Worm (Caenorhabditis elegans) whole organism, L2 larva: ENCODE measurements around the gene dsl-5.

ENCODE experiments used
- C34F6.9 ChIP-seq: fragments of 150-350 bp; optimal IDR thresholded peaks from 2 replicates; lab custom pipeline; 2014; ENCODE audit warnings: missing biosample characterization, missing genetic modification characterization
- Y55F3AM.14 ChIP-seq: fragments of 200-800 bp; sonication (Bioruptor generic); optimal IDR thresholded peaks from 2 replicates; lab custom pipeline; 2018; ENCODE audit warnings: mild to moderate bottlenecking, missing genetic modification characterization, missing compliant biosample characterization
- alr-1 ChIP-seq: fragments of 150-350 bp; optimal IDR thresholded peaks from 2 replicates; lab custom pipeline; 2014; ENCODE audit warnings: missing biosample characterization, missing genetic modification characterization
- aly-2 ChIP-seq: fragments of 150-350 bp; optimal IDR thresholded peaks from 2 replicates; lab custom pipeline; 2014; ENCODE audit warnings: missing biosample characterization, missing genetic modification characterization
- ama-1 ChIP-seq: fragments of 150-350 bp; optimal IDR thresholded peaks from 2 replicates; lab custom pipeline; 2018; ENCODE audit warnings: inconsistent platforms
- blmp-1 ChIP-seq: sonication (generic microtip); optimal IDR thresholded peaks from 2 replicates; lab custom pipeline; 2017; ENCODE audit warnings: missing genetic modification characterization, mild to moderate bottlenecking, missing compliant biosample characterization, antibody characterized with exemption, moderate library complexity; ENCODE audit not compliant: insufficient read depth
- ceh-82 ChIP-seq: fragments of 150-350 bp; optimal IDR thresholded peaks from 2 replicates; lab custom pipeline; 2014; ENCODE audit warnings: missing biosample characterization, missing genetic modification characterization
- dmd-4 ChIP-seq: sonication (generic microtip); optimal IDR thresholded peaks from 2 replicates; lab custom pipeline; 2017; ENCODE audit warnings: missing biosample characterization, missing genetic modification characterization
- egl-27 ChIP-seq: sonication (generic microtip); optimal IDR thresholded peaks from 3 replicates; lab custom pipeline; 2017; ENCODE audit warnings: missing biosample characterization, missing genetic modification reagents, missing genetic modification characterization
- elt-1 ChIP-seq: fragments of 150-350 bp; optimal IDR thresholded peaks from 2 replicates; lab custom pipeline; 2014; ENCODE audit warnings: missing biosample characterization, missing genetic modification characterization
- elt-3 ChIP-seq: sonication (generic microtip); optimal IDR thresholded peaks from 2 replicates; lab custom pipeline; 2017; ENCODE audit warnings: missing biosample characterization, missing genetic modification characterization
- fos-1 ChIP-seq: fragments of 150-350 bp; optimal IDR thresholded peaks from 2 replicates; lab custom pipeline; 2014; ENCODE audit warnings: missing biosample characterization, missing genetic modification characterization
- gmeb-1 ChIP-seq: fragments of 150-350 bp; optimal IDR thresholded peaks from 2 replicates; lab custom pipeline; 2014; ENCODE audit warnings: missing biosample characterization, missing genetic modification characterization
- lsy-2 ChIP-seq, 2 experiments: fragments of 150-350 bp in 1 of 2; sonication (generic microtip) in 1 of 2; optimal IDR thresholded peaks; 2 replicates each; lab custom pipeline; 2014 to 2017; ENCODE audit warnings: missing biosample characterization in 2 of 2, missing genetic modification characterization in 2 of 2
- mab-5 ChIP-seq: fragments of 150-350 bp; optimal IDR thresholded peaks from 2 replicates; lab custom pipeline; 2014; ENCODE audit warnings: missing biosample characterization, missing genetic modification characterization
- mbf-1 ChIP-seq: sonication (generic microtip); optimal IDR thresholded peaks from 2 replicates; lab custom pipeline; 2017; ENCODE audit warnings: missing biosample characterization, missing genetic modification characterization
- nhr-10 ChIP-seq: sonication (generic microtip); optimal IDR thresholded peaks from 2 replicates; lab custom pipeline; 2017; ENCODE audit warnings: missing biosample characterization, missing genetic modification characterization
- nhr-11 ChIP-seq: fragments of 150-350 bp; optimal IDR thresholded peaks from 2 replicates; lab custom pipeline; 2014; ENCODE audit warnings: missing biosample characterization, missing genetic modification characterization
- nhr-129 ChIP-seq: fragments of 150-350 bp; optimal IDR thresholded peaks from 2 replicates; lab custom pipeline; 2014; ENCODE audit warnings: missing biosample characterization, missing genetic modification characterization
- nhr-21 ChIP-seq: fragments of 150-350 bp; optimal IDR thresholded peaks from 2 replicates; lab custom pipeline; 2014; ENCODE audit warnings: missing biosample characterization, missing genetic modification characterization
- nhr-23 ChIP-seq: fragments of 150-350 bp; optimal IDR thresholded peaks from 2 replicates; lab custom pipeline; 2014; ENCODE audit warnings: missing biosample characterization, missing genetic modification reagents, missing genetic modification characterization
- nhr-25 ChIP-seq: fragments of 150-350 bp; sonication (generic microtip); optimal IDR thresholded peaks from 3 replicates; lab custom pipeline; 2014; ENCODE audit warnings: missing biosample characterization, missing genetic modification characterization
- nhr-6 ChIP-seq: fragments of 150-350 bp; optimal IDR thresholded peaks from 2 replicates; lab custom pipeline; 2014; ENCODE audit warnings: missing biosample characterization, missing genetic modification characterization
- nhr-77 ChIP-seq: fragments of 150-350 bp; optimal IDR thresholded peaks from 2 replicates; lab custom pipeline; 2014; ENCODE audit warnings: missing biosample characterization, missing genetic modification characterization
- sem-4 ChIP-seq: fragments of 150-350 bp; optimal IDR thresholded peaks from 2 replicates; lab custom pipeline; 2014; ENCODE audit warnings: missing biosample characterization, missing genetic modification reagents, missing genetic modification characterization
- skn-1 ChIP-seq: sonication (generic microtip); optimal IDR thresholded peaks from 2 replicates; lab custom pipeline; 2017; ENCODE audit warnings: missing biosample characterization, missing genetic modification characterization
- sma-3 ChIP-seq: sonication (generic microtip); optimal IDR thresholded peaks from 2 replicates; lab custom pipeline; 2016; ENCODE audit warnings: missing genetic modification reagents, missing genetic modification characterization, missing compliant biosample characterization
- sma-9 ChIP-seq, 2 experiments: fragments of 150-350 bp in 1 of 2; sonication (generic microtip) in 1 of 2; optimal IDR thresholded peaks; 2 replicates each; lab custom pipeline; 2014 to 2016; ENCODE audit warnings: missing genetic modification characterization in 2 of 2, mild to moderate bottlenecking in 1 of 2, missing biosample characterization in 1 of 2, missing compliant biosample characterization in 1 of 2, missing genetic modification reagents in 1 of 2, moderate library complexity in 1 of 2
- snpc-4 ChIP-seq: fragments of 150-350 bp; optimal IDR thresholded peaks from 2 replicates; lab custom pipeline; 2014; ENCODE audit warnings: missing biosample characterization, missing genetic modification characterization
- unc-39 ChIP-seq: fragments of 150-350 bp; optimal IDR thresholded peaks from 2 replicates; lab custom pipeline; 2014; ENCODE audit warnings: missing biosample characterization, missing genetic modification characterization
- unc-55 ChIP-seq: fragments of 150-350 bp; sonication (generic microtip); optimal IDR thresholded peaks from 3 replicates; lab custom pipeline; 2014; ENCODE audit warnings: missing biosample characterization, missing genetic modification reagents, missing genetic modification characterization
- zag-1 ChIP-seq: fragments of 150-350 bp; optimal IDR thresholded peaks from 2 replicates; lab custom pipeline; 2014; ENCODE audit warnings: missing biosample characterization, missing genetic modification characterization
- ztf-1 ChIP-seq: fragments of 200-800 bp; sonication (Bioruptor generic); conservative IDR thresholded peaks from 2 replicates; pipeline ENCODE4 v1.3.6; 2022; ENCODE audit warnings: missing genetic modification characterization, missing compliant biosample characterization
- ztf-11 ChIP-seq: sonication (generic microtip); optimal IDR thresholded peaks from 2 replicates; lab custom pipeline; 2017; ENCODE audit warnings: missing biosample characterization, missing genetic modification characterization
- ztf-4 ChIP-seq: fragments of 150-350 bp; optimal IDR thresholded peaks from 2 replicates; lab custom pipeline; 2014; ENCODE audit warnings: missing biosample characterization, missing genetic modification characterization

dsl-5 gene

ce11 chrIV:11620909-11621308, at the start of gene dsl-5:
Gene dsl-5 (minus strand): TSS chrIV:11621009.
- TF ChIP-seq ztf-4 (tag; lab: Kevin White, UChicago) = no peak
- TF ChIP-seq nhr-25 (tag; lab: Kevin White, UChicago) = peak; percentile 8
- TF ChIP-seq Y55F3AM.14 (GFP tag; lab: Kevin White, UChicago) = no peak
- no peak for TF ChIP-seq ama-1 (lab: Kevin White, UChicago)
- TF ChIP-seq fos-1 (tag; lab: Kevin White, UChicago) = no peak

- TF ChIP-seq zag-1 (tag; lab: Kevin White, UChicago) (no peak), mbf-1 (tag; lab: Kevin White, UChicago) (no peak), dmd-4 (no peak), nhr-23 (tag; lab: Kevin White, UChicago) (no peak), blmp-1 (tag; lab: Kevin White, UChicago) (no peak), elt-3 (tag; lab: Kevin White, UChicago) (no peak), nhr-11 (tag; lab: Kevin White, UChicago) (no peak), mab-5 (tag; lab: Kevin White, UChicago) (no peak), nhr-6 (no peak), elt-1 (tag; lab: Kevin White, UChicago) (no peak), nhr-21 (tag; lab: Kevin White, UChicago) (no peak), ama-1 (lab: Kevin White, UChicago) (no peak), lsy-2 (tag; optimal IDR thresholded peaks at IDR 0.05; lab: Kevin White, UChicago) (no peak), ztf-4 (tag; lab: Kevin White, UChicago) (no peak)
Measured at ce11 chrIV:11668001-11668400, 47.2 kb upstream of the dsl-5 start, which contains the start of gene atg-4.2. Gene atg-4.2 (plus strand): TSS chrIV:11668024.

ce11 chrIV:11665010-11665409, 44.2 kb upstream of the dsl-5 start, which contains the start of gene ZK809.9:
Gene ZK809.9 (plus strand): TSS chrIV:11665310.
- TF ChIP-seq unc-55 (GFP tag; lab: Kevin White, UChicago) = no peak
- TF ChIP-seq ztf-4 (tag; lab: Kevin White, UChicago) = no peak
- TF ChIP-seq alr-1 (tag; lab: Kevin White, UChicago) = no peak
- TF ChIP-seq egl-27 (tag; lab: Kevin White, UChicago) = no peak
- TF ChIP-seq sma-3 (GFP tag; lab: Kevin White, UChicago) = no peak
- no peak for TF ChIP-seq gmeb-1
- no peak for TF ChIP-seq ztf-11 (tag; lab: Kevin White, UChicago)
- TF ChIP-seq fos-1 (tag; lab: Kevin White, UChicago) = no peak

- TF ChIP-seq egl-27 (tag; lab: Kevin White, UChicago) (no peak), snpc-4 (no peak), ztf-4 (tag; lab: Kevin White, UChicago) (no peak), sem-4 (tag; lab: Kevin White, UChicago) (no peak), aly-2 (tag; lab: Kevin White, UChicago) (no peak), mbf-1 (tag; lab: Kevin White, UChicago) (no peak), skn-1 (no peak), Y55F3AM.14 (GFP tag; lab: Kevin White, UChicago) (no peak), elt-1 (tag; lab: Kevin White, UChicago) (no peak), C34F6.9 (tag; lab: Kevin White, UChicago) (no peak), nhr-25 (tag; lab: Kevin White, UChicago) (no peak), ztf-1 (no peak), nhr-77 (tag; lab: Kevin White, UChicago) (no peak), nhr-129 (tag; lab: Kevin White, UChicago) (no peak), nhr-10 (tag; lab: Kevin White, UChicago) (no peak), sma-9 (GFP tag; optimal IDR thresholded peaks at IDR 0.05; lab: Kevin White, UChicago) (no peak), sma-9 (tag; optimal IDR thresholded peaks at IDR 0.05; lab: Kevin White, UChicago) (no peak), ceh-82 (no peak), unc-39 (tag; lab: Kevin White, UChicago) (no peak)
Measured at ce11 chrIV:11659794-11660312, 39.0 kb upstream of the dsl-5 start, which contains the start of gene ZK792.1. Gene ZK792.1 (plus strand): TSS chrIV:11659844.
